Worm (Caenorhabditis elegans): ENCODE results near the gene crh-2.

The crh-2 gene

ce11 chrII:5187469-5187868 is at the start of gene crh-2:
crh-2 (minus strand) TSS chrII:5187569.
- TF ChIP-seq sptf-1 (tag; optimal IDR thresholded peaks at IDR 0.05) (no peak), lsy-2 (tag; optimal IDR thresholded peaks at IDR 0.05) (no peak), mep-1 (tag; optimal IDR thresholded peaks at IDR 0.05) (no peak), lin-14 (GFP tag; optimal IDR thresholded peaks at IDR 0.05) (no peak), alr-1 (tag; optimal IDR thresholded peaks at IDR 0.05; ENCODE audit: borderline replicate concordance) (no peak), mef-2 (tag; optimal IDR thresholded peaks at IDR 0.05) (no peak), nhr-84 (tag; optimal IDR thresholded peaks at IDR 0.05) (no peak), ceh-90 (tag; optimal IDR thresholded peaks at IDR 0.05) (no peak), isw-1 (GFP tag; IDR thresholded peaks at IDR 0.05) (no peak), sox-4 (tag; optimal IDR thresholded peaks at IDR 0.05) (no peak), nhr-85 (tag) (no peak), tbx-2 (tag; optimal IDR thresholded peaks at IDR 0.05) (no peak), grh-1 (GFP tag; IDR thresholded peaks at IDR 0.05) (no peak), mab-9 (GFP tag; IDR thresholded peaks at IDR 0.05) (no peak), swsn-7 (tag; optimal IDR thresholded peaks at IDR 0.05) (no peak), elt-3 (tag; optimal IDR thresholded peaks at IDR 0.05) (no peak), F16B12.6 (tag; optimal IDR thresholded peaks at IDR 0.05) (no peak), irx-1 (tag; optimal IDR thresholded peaks at IDR 0.05) (no peak), fkh-4 (tag; optimal IDR thresholded peaks at IDR 0.05; ENCODE audit: borderline replicate concordance) (no peak)

ce11 chrII:5235758-5236157 is 48.4 kb upstream of the crh-2 start, which contains the start of gene pho-1:
pho-1 (minus strand) TSS chrII:5235846.
- TF ChIP-seq rnt-1 (tag; optimal IDR thresholded peaks at IDR 0.05) (no peak), elt-2 (tag; optimal IDR thresholded peaks at IDR 0.05) (peak; percentile 62), nhr-77 (tag; optimal IDR thresholded peaks at IDR 0.05) (no peak), dsc-1 (tag; optimal IDR thresholded peaks at IDR 0.05) (no peak), efl-1 (optimal IDR thresholded peaks at IDR 0.05) (no peak), efl-1 (GFP tag; optimal IDR thresholded peaks at IDR 0.05 in 1 of 2) (peak in 1 of 2 experiments; percentile 29), vab-15 (tag; optimal IDR thresholded peaks at IDR 0.05) (no peak), hpl-2 (GFP tag; optimal IDR thresholded peaks at IDR 0.05) (no peak), zag-1 (tag; optimal IDR thresholded peaks at IDR 0.05) (no peak)

ce11 chrII:5234728-5235127 is 47.4 kb upstream of the crh-2 start:
- TF ChIP-seq efl-1 (optimal IDR thresholded peaks at IDR 0.05): no peak
- TF ChIP-seq efl-1 (GFP tag; optimal IDR thresholded peaks at IDR 0.05 in 1 of 2): peak in 1 of 2 experiments; percentile 39
- no peak for TF ChIP-seq ztf-11 (tag; optimal IDR thresholded peaks at IDR 0.05)
- no peak for TF ChIP-seq mab-9 (GFP tag; IDR thresholded peaks at IDR 0.05)
- no peak for TF ChIP-seq ama-1 (optimal IDR thresholded peaks at IDR 0.05)
- TF ChIP-seq lin-35 (GFP tag; optimal IDR thresholded peaks at IDR 0.05): peak in 1 of 2 experiments; percentile 24
- peak; percentile 87 for TF ChIP-seq elt-2 (tag; optimal IDR thresholded peaks at IDR 0.05)
- TF ChIP-seq nhr-12 (tag; optimal IDR thresholded peaks at IDR 0.05): no peak
- no peak for TF ChIP-seq lir-3 (tag; optimal IDR thresholded peaks at IDR 0.05; ENCODE audit: poor library complexity)

- TF ChIP-seq ztf-11 (tag; optimal IDR thresholded peaks at IDR 0.05) (no peak), blmp-1 (tag; optimal IDR thresholded peaks at IDR 0.05) (peak; percentile 4)
Observed at ce11 chrII:5231111-5231510, 43.7 kb upstream of the crh-2 start, which contains the start of gene EGAP2.1. EGAP2.1 (plus strand) TSS chrII:5231411.

- TF ChIP-seq efl-1 (optimal IDR thresholded peaks at IDR 0.05): no peak
- no peak for TF ChIP-seq efl-1 (GFP tag; optimal IDR thresholded peaks at IDR 0.05 in 1 of 2)
- TF ChIP-seq nhr-90 (tag; optimal IDR thresholded peaks at IDR 0.05; ENCODE audit: poor library complexity): no peak
- TF ChIP-seq rnt-1 (tag; optimal IDR thresholded peaks at IDR 0.05): no peak
- no peak for TF ChIP-seq grh-1 (GFP tag; IDR thresholded peaks at IDR 0.05)
- no peak for TF ChIP-seq unc-86 (tag; optimal IDR thresholded peaks at IDR 0.05)
- TF ChIP-seq jun-1 (tag; optimal IDR thresholded peaks at IDR 0.05): no peak
- TF ChIP-seq fkh-4 (tag; optimal IDR thresholded peaks at IDR 0.05; ENCODE audit: borderline replicate concordance): no peak
- no peak for TF ChIP-seq nhr-47 (tag; optimal IDR thresholded peaks at IDR 0.05)
- no peak for TF ChIP-seq Y116A8C.19 (tag; optimal IDR thresholded peaks at IDR 0.05; ENCODE audit: borderline replicate concordance)
- no peak for TF ChIP-seq C04F5.9 (tag; optimal IDR thresholded peaks at IDR 0.05)
Observed at ce11 chrII:5229596-5229995, 42.2 kb upstream of the crh-2 start, which contains the start of gene EGAP2.2. EGAP2.2 (plus strand) TSS chrII:5229896.

Data from whole organism, L1 larva.